Fruit fly (Drosophila melanogaster) whole organism, prepupa: Measurements from ENCODE around the gene CG3690.

Experiments
- CG10631 ChIP-seq: fragments of 200-800 bp; sonication (Bioruptor generic); optimal IDR thresholded peaks from 2 replicates; lab custom pipeline; 2016; ENCODE audit warnings: missing biosample characterization, missing genetic modification characterization
- CG11762 ChIP-seq: fragments of 200-800 bp; sonication (Bioruptor generic); optimal IDR thresholded peaks from 3 replicates; lab custom pipeline; 2016; ENCODE audit warnings: missing biosample characterization, missing genetic modification characterization; ENCODE audit not compliant: insufficient read depth
- CG11902 ChIP-seq: fragments of 200-800 bp; sonication (Bioruptor generic); optimal IDR thresholded peaks from 3 replicates; lab custom pipeline; 2016; ENCODE audit warnings: missing biosample characterization, missing genetic modification characterization
- CG15336 ChIP-seq: fragments of 200-800 bp; sonication (Bioruptor generic); IDR thresholded peaks from 2 replicates; pipeline ENCODE4 v1.3.6; 2022; ENCODE audit warnings: missing biosample characterization, missing genetic modification characterization
- CG1621 ChIP-seq: fragments of 200-800 bp; sonication (Bioruptor generic); optimal IDR thresholded peaks from 3 replicates; lab custom pipeline; 2018; ENCODE audit warnings: missing biosample characterization, mild to moderate bottlenecking, missing genetic modification characterization
- CG31627 ChIP-seq: fragments of 200-800 bp; sonication (Bioruptor generic); optimal IDR thresholded peaks from 3 replicates; lab custom pipeline; 2016; ENCODE audit warnings: missing biosample characterization, missing genetic modification characterization
- CG32006 ChIP-seq: fragments of 200-800 bp; sonication (Bioruptor generic); optimal IDR thresholded peaks from 3 replicates; lab custom pipeline; 2017; ENCODE audit warnings: missing biosample characterization, mild to moderate bottlenecking, missing genetic modification characterization
- CG34406 ChIP-seq: fragments of 200-800 bp; sonication (Bioruptor generic); optimal IDR thresholded peaks from 3 replicates; lab custom pipeline; 2016; ENCODE audit warnings: missing biosample characterization, missing genetic modification characterization
- CG6276 ChIP-seq: fragments of 200-800 bp; sonication (Bioruptor generic); optimal IDR thresholded peaks from 2 replicates; lab custom pipeline; 2017; ENCODE audit warnings: missing biosample characterization, mild to moderate bottlenecking, missing genetic modification characterization
- CG6792 ChIP-seq: fragments of 200-800 bp; sonication (Bioruptor generic); optimal IDR thresholded peaks from 3 replicates; lab custom pipeline; 2016; ENCODE audit warnings: missing biosample characterization, missing genetic modification characterization
- CG6808 ChIP-seq: fragments of 200-800 bp; sonication (Bioruptor generic); optimal IDR thresholded peaks from 3 replicates; lab custom pipeline; 2017; ENCODE audit warnings: missing biosample characterization, missing genetic modification characterization, mild to moderate bottlenecking, moderate library complexity, missing genetic modification reagents
- CG6854 ChIP-seq: fragments of 200-800 bp; sonication (Bioruptor generic); optimal IDR thresholded peaks from 2 replicates; lab custom pipeline; 2017; ENCODE audit warnings: missing biosample characterization, mild to moderate bottlenecking, missing genetic modification characterization
- CG7368 ChIP-seq: fragments of 200-800 bp; sonication (Bioruptor generic); optimal IDR thresholded peaks from 3 replicates; lab custom pipeline; 2016; ENCODE audit warnings: missing biosample characterization, missing genetic modification characterization
- CG8119 ChIP-seq: fragments of 200-800 bp; sonication (Bioruptor generic); IDR thresholded peaks from 3 replicates; pipeline ENCODE4 v1.3.6; 2022; ENCODE audit warnings: missing biosample characterization, missing genetic modification characterization
- CG8319 ChIP-seq: fragments of 200-800 bp; sonication (Bioruptor generic); optimal IDR thresholded peaks from 3 replicates; lab custom pipeline; 2016; ENCODE audit warnings: missing biosample characterization, missing genetic modification characterization
- CG8632 ChIP-seq: fragments of 200-800 bp; sonication (Bioruptor generic); optimal IDR thresholded peaks from 3 replicates; lab custom pipeline; 2016; ENCODE audit warnings: missing biosample characterization, missing genetic modification characterization
- Eip75B ChIP-seq: fragments of 200-800 bp; sonication (Bioruptor generic); optimal IDR thresholded peaks from 3 replicates; lab custom pipeline; 2016; ENCODE audit warnings: missing biosample characterization, missing genetic modification characterization
- Eip78C ChIP-seq: fragments of 200-800 bp; sonication (Bioruptor generic); peaks from one replicate; lab custom pipeline; 2016; ENCODE audit warnings: missing biosample characterization, missing genetic modification characterization
- Eip93F ChIP-seq: fragments of 200-800 bp; sonication (Bioruptor generic); optimal IDR thresholded peaks from 2 replicates; lab custom pipeline; 2016; ENCODE audit warnings: missing biosample characterization, mild to moderate bottlenecking, missing genetic modification characterization
- Ets21C ChIP-seq: fragments of 200-800 bp; sonication (Bioruptor generic); optimal IDR thresholded peaks from 3 replicates; lab custom pipeline; 2016; ENCODE audit warnings: missing biosample characterization, missing genetic modification characterization
- Ets96B ChIP-seq: fragments of 200-800 bp; optimal IDR thresholded peaks from 2 replicates; lab custom pipeline; 2019; ENCODE audit warnings: missing biosample characterization, mild to moderate bottlenecking, missing genetic modification characterization, moderate library complexity
- Hr38 ChIP-seq: sonication (Bioruptor generic); optimal IDR thresholded peaks from 2 replicates; lab custom pipeline; 2016; ENCODE audit warnings: missing biosample characterization, missing genetic modification characterization
- Hr4 ChIP-seq: fragments of 200-800 bp; sonication (Bioruptor generic); optimal IDR thresholded peaks from 3 replicates; lab custom pipeline; 2016; ENCODE audit warnings: missing biosample characterization, missing genetic modification characterization
- Lpt ChIP-seq: fragments of 200-800 bp; sonication (Bioruptor generic); optimal IDR thresholded peaks from 3 replicates; lab custom pipeline; 2016; ENCODE audit warnings: missing biosample characterization, missing genetic modification characterization
- OdsH ChIP-seq: fragments of 200-800 bp; sonication (Bioruptor generic); optimal IDR thresholded peaks from 3 replicates; lab custom pipeline; 2016; ENCODE audit warnings: missing biosample characterization, missing genetic modification characterization
- Sox102F ChIP-seq: fragments of 200-800 bp; sonication (Bioruptor generic); optimal IDR thresholded peaks from 2 replicates; lab custom pipeline; 2016; ENCODE audit warnings: missing biosample characterization, mild to moderate bottlenecking, missing genetic modification characterization
- achi ChIP-seq: fragments of 200-800 bp; sonication (Bioruptor generic); optimal IDR thresholded peaks from 3 replicates; lab custom pipeline; 2016; ENCODE audit warnings: missing biosample characterization, missing genetic modification characterization
- acj6 ChIP-seq: fragments of 200-800 bp; sonication (Bioruptor generic); optimal IDR thresholded peaks from 3 replicates; lab custom pipeline; 2016; ENCODE audit warnings: missing biosample characterization, missing genetic modification characterization
- dac ChIP-seq: fragments of 200-800 bp; sonication (Bioruptor generic); optimal IDR thresholded peaks from 2 replicates; lab custom pipeline; 2017; ENCODE audit warnings: missing biosample characterization, mild to moderate bottlenecking, missing genetic modification characterization
- eg ChIP-seq: fragments of 200-800 bp; sonication (Bioruptor generic); IDR thresholded peaks from 3 replicates; pipeline ENCODE4 v1.3.6; 2022; ENCODE audit warnings: missing biosample characterization, missing genetic modification characterization
- esn ChIP-seq: fragments of 200-800 bp; sonication (Bioruptor generic); optimal IDR thresholded peaks from 2 replicates; lab custom pipeline; 2016; ENCODE audit warnings: missing biosample characterization, mild to moderate bottlenecking, missing genetic modification characterization, moderate library complexity
- fkh ChIP-seq: fragments of 200-800 bp; sonication (Bioruptor generic); optimal IDR thresholded peaks from 3 replicates; lab custom pipeline; 2017; ENCODE audit warnings: missing biosample characterization, mild to moderate bottlenecking, missing genetic modification characterization, moderate library complexity
- lz ChIP-seq: fragments of 200-800 bp; sonication (Bioruptor generic); optimal IDR thresholded peaks from 3 replicates; lab custom pipeline; 2016; ENCODE audit warnings: missing biosample characterization, missing genetic modification characterization
- pdm3 ChIP-seq: fragments of 200-800 bp; sonication (Bioruptor generic); optimal IDR thresholded peaks from 3 replicates; lab custom pipeline; 2016; ENCODE audit warnings: missing biosample characterization, missing genetic modification characterization
- salr ChIP-seq, 2 experiments: fragments of 200-800 bp; sonication (Bioruptor generic); optimal IDR thresholded peaks; 3 replicates each; lab custom pipeline; 2016 to 2018; ENCODE audit warnings: missing biosample characterization in 2 of 2, missing genetic modification characterization in 2 of 2, mild to moderate bottlenecking in 1 of 2
- spab ChIP-seq: fragments of 200-800 bp; sonication (Bioruptor generic); optimal IDR thresholded peaks from 2 replicates; lab custom pipeline; 2017; ENCODE audit warnings: missing biosample characterization, mild to moderate bottlenecking, missing genetic modification characterization, missing genetic modification reagents
- svp ChIP-seq: fragments of 200-800 bp; sonication (Bioruptor generic); peaks from one replicate; lab custom pipeline; 2016; ENCODE audit warnings: missing biosample characterization, missing genetic modification characterization

Gene CG3690

DNA sequence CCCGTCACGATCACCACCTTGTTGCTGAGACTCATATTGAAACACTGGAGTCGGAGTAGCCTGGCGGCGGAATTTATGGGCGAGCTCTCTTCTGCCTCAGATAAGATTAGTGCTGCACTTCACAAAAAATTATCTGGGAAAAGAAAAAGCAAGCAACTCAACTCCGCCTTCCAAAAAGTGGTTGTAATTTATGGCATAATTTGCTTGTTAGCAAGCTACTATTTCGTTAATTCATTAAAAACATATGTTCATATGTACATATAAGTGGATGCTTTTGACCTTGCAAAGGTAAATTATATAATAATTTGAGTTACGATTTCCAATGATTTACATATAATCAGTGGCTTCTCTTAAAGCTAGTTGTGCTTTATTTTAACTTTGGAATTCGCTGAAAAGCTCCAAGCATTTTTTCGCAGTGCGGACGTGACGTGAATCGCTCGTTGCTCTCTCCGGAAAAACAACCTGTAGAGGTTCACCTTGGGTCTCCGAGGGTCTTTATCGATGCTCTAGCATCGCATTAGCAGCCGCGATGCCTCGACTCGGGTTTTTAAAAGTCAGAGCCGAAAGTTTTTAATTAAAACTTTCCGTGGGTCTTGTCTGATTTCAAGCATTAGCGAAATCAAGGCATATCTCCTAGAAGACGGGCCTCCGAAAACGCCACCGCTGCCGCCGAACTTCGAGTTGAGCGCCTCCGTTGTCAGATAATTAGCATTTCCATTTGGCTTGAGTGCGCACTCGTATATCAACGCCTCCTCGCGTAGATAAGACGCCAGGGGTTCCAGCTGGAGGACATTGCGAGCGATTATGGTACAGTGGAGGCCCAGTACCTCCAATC, 4.0 kb downstream of the CG3690 start, which contains the start of gene CG3699 (continued):
- peak; percentile 62 for TF ChIP-seq CG32006 (GFP tag; lab: Kevin White, UChicago)
- peak; percentile 54 for TF ChIP-seq pdm3 (GFP tag; lab: Kevin White, UChicago)
- TF ChIP-seq Lpt = no peak
- no peak for TF ChIP-seq Hr38 (GFP tag; lab: Kevin White, UChicago)
- no peak for TF ChIP-seq Hr4 (GFP tag; lab: Kevin White, UChicago)
- no peak for TF ChIP-seq OdsH (GFP tag; lab: Kevin White, UChicago)
- TF ChIP-seq Ets96B = peak; percentile 36
- TF ChIP-seq CG10631 (GFP tag; lab: Kevin White, UChicago) = peak; percentile 33
- peak; percentile 48 for TF ChIP-seq Ets21C
- TF ChIP-seq esn (GFP tag; lab: Kevin White, UChicago) = peak; percentile 61
- peak; percentile 65 for TF ChIP-seq lz
- TF ChIP-seq CG11902 = peak; percentile 30
- peak; percentile 16 for TF ChIP-seq CG11762 (GFP tag; lab: Kevin White, UChicago)
- TF ChIP-seq spab (GFP tag; lab: Kevin White, UChicago) = no peak
- TF ChIP-seq acj6 (GFP tag; lab: Kevin White, UChicago) = peak; percentile 43
- no peak for TF ChIP-seq CG7368 (GFP tag; lab: Kevin White, UChicago)
- peak; percentile 48 for TF ChIP-seq CG34406 (GFP tag; lab: Kevin White, UChicago)
- peak; percentile 86 for TF ChIP-seq Eip78C (GFP tag; lab: Kevin White, UChicago)
- TF ChIP-seq CG31627 = peak; percentile 51
- TF ChIP-seq CG8632 (GFP tag; lab: Kevin White, UChicago) = peak; percentile 17
- peak; percentile 32 for TF ChIP-seq CG6808
- peak; percentile 41 for TF ChIP-seq achi (GFP tag; lab: Kevin White, UChicago)
- no peak for TF ChIP-seq CG1621 (tag; lab: Kevin White, UChicago)
- TF ChIP-seq CG8319 (GFP tag; lab: Kevin White, UChicago) = no peak
- TF ChIP-seq CG6854 (GFP tag; lab: Kevin White, UChicago) = no peak
- TF ChIP-seq dac (GFP tag; lab: Kevin White, UChicago) = no peak
- TF ChIP-seq CG15336 (GFP tag; lab: Robert Waterston, UW) = peak; percentile 28; the same call in 1 of the 2 replicates
- TF ChIP-seq Sox102F (GFP tag; lab: Kevin White, UChicago) = peak; percentile 53
- peak; percentile 8 for TF ChIP-seq CG6276 (GFP tag; lab: Kevin White, UChicago)
- peak; percentile 79 for TF ChIP-seq svp (GFP tag; lab: Kevin White, UChicago)
- TF ChIP-seq CG6792 (GFP tag; lab: Kevin White, UChicago) = peak; percentile 62
- no peak for TF ChIP-seq CG8119 (GFP tag; lab: Robert Waterston, UW)
- peak; percentile 0 for TF ChIP-seq fkh (GFP tag; lab: Kevin White, UChicago)
- no peak for TF ChIP-seq eg
- TF ChIP-seq, all 60 proteins: peak for 37

DNA sequence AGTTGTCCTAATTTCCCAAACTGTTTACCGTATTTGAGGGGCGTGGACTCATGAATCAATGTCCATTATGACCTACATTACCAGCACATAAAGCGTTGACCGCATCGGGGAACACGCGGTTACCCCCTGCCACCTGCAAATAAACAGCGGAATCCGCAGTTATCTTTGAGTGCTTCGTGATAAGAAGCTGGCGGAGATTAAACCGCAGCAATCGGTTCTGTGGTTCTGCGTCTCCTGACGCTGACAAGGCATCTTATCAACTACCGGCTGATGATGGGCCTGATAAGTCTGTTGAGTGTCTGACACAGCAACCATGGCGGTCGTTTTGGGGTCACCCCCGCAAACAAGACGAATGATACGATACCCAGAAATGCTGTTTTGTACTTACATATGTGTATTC, 5.5 kb downstream of the CG3690 start:
- TF ChIP-seq Eip93F (GFP tag; lab: Kevin White, UChicago) (no peak), salr (GFP tag; optimal IDR thresholded peaks at IDR 0.05; lab: Kevin White, UChicago) (no peak), Eip75B (GFP tag; lab: Kevin White, UChicago) (peak; percentile 2), svp (GFP tag; lab: Kevin White, UChicago) (peak; percentile 95)

DNA sequence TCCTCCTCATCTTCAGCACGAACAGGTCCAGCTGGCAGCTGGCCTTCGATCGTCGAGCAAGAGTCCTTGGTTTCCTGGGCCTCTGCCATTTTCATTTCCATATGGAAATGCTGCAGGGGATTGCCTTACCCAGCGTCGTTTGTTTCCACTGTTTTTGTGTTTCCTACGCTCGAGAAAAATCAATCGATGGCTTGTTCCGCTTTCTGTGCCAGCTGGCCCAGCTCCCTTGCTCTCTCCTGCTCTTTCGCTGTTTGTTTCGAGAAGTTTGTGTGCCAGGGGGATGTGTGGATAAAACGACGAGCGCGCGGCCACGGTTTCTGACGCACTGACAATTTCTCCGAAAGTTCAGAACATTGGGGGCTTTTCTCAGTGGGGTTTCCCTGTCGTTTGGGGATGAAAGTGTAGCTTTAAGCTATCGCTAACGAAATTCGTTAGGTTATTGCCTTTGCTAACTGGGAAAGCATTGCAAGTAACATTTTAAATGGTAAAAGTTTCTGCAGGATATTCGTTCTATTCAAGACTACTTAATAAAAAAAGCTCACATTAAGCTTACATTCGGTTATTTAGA, 6.2 kb downstream of the CG3690 start, which contains the start of gene CG3703:
CG3703 (minus strand) TSS at position 328 of the 568 bp plus-strand sequence.
- TF ChIP-seq Eip78C (GFP tag; lab: Kevin White, UChicago) = peak; percentile 9
- TF ChIP-seq Sox102F (GFP tag; lab: Kevin White, UChicago) = no peak
